Fruit fly (Drosophila melanogaster): ENCODE results near the gene PolI.

PolI gene

DNA sequence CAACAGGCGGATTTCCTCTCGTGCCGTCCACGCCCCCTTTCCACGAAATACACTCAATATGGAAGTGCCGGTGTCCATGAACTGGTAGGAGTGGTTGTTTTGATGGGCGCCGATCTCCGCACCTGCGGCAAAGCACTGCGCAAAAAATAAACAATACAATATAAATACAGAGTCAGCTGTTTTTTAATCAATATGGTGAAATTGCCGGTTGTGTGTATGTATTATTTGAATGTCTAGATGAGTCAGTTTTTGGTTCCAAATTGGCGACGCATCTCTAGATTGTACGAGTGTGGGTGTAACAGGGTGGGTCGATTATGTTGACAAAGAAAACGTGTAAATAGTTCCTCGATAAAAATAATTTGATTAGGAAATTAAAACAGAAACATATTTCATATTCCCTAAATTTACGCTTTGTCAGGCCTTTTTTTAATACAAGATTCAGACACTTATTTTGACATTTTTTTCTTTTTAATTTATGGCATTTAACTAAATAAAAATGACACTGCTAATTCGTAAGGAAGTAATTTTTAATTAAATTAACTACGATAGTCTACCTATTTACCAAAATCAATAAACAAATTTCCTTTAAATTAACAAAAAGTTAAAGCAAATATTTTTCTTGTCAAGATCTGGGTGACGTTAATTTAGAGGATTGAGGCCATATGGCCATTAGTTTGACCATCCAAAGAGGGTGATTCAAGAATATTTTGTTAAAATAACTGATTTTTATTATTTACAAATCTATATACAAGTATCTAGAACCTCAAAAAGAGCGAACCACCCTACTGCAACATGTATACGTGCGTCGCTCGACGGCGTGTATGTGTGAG lies 6.4 kb downstream of the PolI start (continued):
- TF ChIP-seq org-1 (GFP tag; optimal IDR thresholded peaks at IDR 0.05), result peak; percentile 90
- TF ChIP-seq lbe (GFP tag; optimal IDR thresholded peaks at IDR 0.05), result peak; percentile 56
- TF ChIP-seq cg (GFP tag; optimal IDR thresholded peaks at IDR 0.05), result peak; percentile 70
- no peak for TF ChIP-seq sc (optimal IDR thresholded peaks at IDR 0.05)
- TF ChIP-seq sc (GFP tag; optimal IDR thresholded peaks at IDR 0.05), result peak; percentile 87
- TF ChIP-seq CG13287 (GFP tag; IDR thresholded peaks at IDR 0.05; ENCODE audit: partially characterized antibody), result no peak; the same call in 1 of the 2 replicates
- TF ChIP-seq CG17361 (GFP tag; IDR thresholded peaks at IDR 0.05), result peak; percentile 99
- TF ChIP-seq tup (GFP tag; optimal IDR thresholded peaks at IDR 0.05), result peak; percentile 50
- TF ChIP-seq bcd (GFP tag; optimal IDR thresholded peaks at IDR 0.05), result peak; percentile 91
- peak; percentile 65 for TF ChIP-seq CG12942 (GFP tag; optimal IDR thresholded peaks at IDR 0.05)
- TF ChIP-seq Mes4 (GFP tag; optimal IDR thresholded peaks at IDR 0.05), result peak; percentile 51
- TF ChIP-seq CG34422 (GFP tag; IDR thresholded peaks at IDR 0.05), result peak; percentile 64
- peak; percentile 76 for TF ChIP-seq H15 (GFP tag; IDR thresholded peaks at IDR 0.05)
- peak; percentile 75 for TF ChIP-seq cato (GFP tag; optimal IDR thresholded peaks at IDR 0.05; ENCODE audit: borderline replicate concordance)
- TF ChIP-seq CG2712 (tag; optimal IDR thresholded peaks at IDR 0.05), result peak; percentile 90
- TF ChIP-seq twi (tag; optimal IDR thresholded peaks at IDR 0.05), result peak; percentile 82
- peak; percentile 36 for TF ChIP-seq CG1024 (GFP tag; IDR thresholded peaks at IDR 0.05)
- no peak for TF ChIP-seq corto (GFP tag; optimal IDR thresholded peaks at IDR 0.05)
- peak; percentile 96 for TF ChIP-seq CG3281 (GFP tag; optimal IDR thresholded peaks at IDR 0.05)
- TF ChIP-seq CG17612 (GFP tag; IDR thresholded peaks at IDR 0.05), result no peak
- TF ChIP-seq Camta (GFP tag; optimal IDR thresholded peaks at IDR 0.05), result peak; percentile 81
- peak; percentile 89 for TF ChIP-seq CG34376 (GFP tag; optimal IDR thresholded peaks at IDR 0.05)
- TF ChIP-seq Gug (GFP tag; IDR thresholded peaks at IDR 0.05), result peak; percentile 18; the same call in 2 of the 4 replicates
- TF ChIP-seq CG11504 (tag; optimal IDR thresholded peaks at IDR 0.05), result peak; percentile 94
- peak; percentile 42; the same call in 1 of the 2 replicates for TF ChIP-seq ranshi (GFP tag; IDR thresholded peaks at IDR 0.05)
- no peak; the same call in 1 of the 2 replicates for TF ChIP-seq CG6272 (GFP tag; IDR thresholded peaks at IDR 0.05)
- peak; percentile 70 for TF ChIP-seq CG11456 (GFP tag; IDR thresholded peaks at IDR 0.05)
- peak; percentile 84 for TF ChIP-seq fd96Cb (tag; optimal IDR thresholded peaks at IDR 0.05)
- TF ChIP-seq MBD-R2 (GFP tag; IDR thresholded peaks at IDR 0.05), result peak; percentile 18
- TF ChIP-seq NC2α (GFP tag; optimal IDR thresholded peaks at IDR 0.05), result peak; percentile 45
- TF ChIP-seq fd102C (GFP tag; optimal IDR thresholded peaks at IDR 0.05), result no peak
- TF ChIP-seq disco-r (GFP tag; optimal IDR thresholded peaks at IDR 0.05), result peak; percentile 81
- peak; percentile 92 for TF ChIP-seq CG17829 (tag; optimal IDR thresholded peaks at IDR 0.05)
- TF ChIP-seq CG6765 (GFP tag; optimal IDR thresholded peaks at IDR 0.05), result peak; percentile 92
- TF ChIP-seq CG11093 (GFP tag; IDR thresholded peaks at IDR 0.05), result peak; percentile 68; the same call in 2 of the 3 replicates
- peak in 1 of 2 experiments; percentile 96 for TF ChIP-seq Eip74EF (GFP tag; optimal IDR thresholded peaks at IDR 0.05)
- TF ChIP-seq otp (GFP tag; IDR thresholded peaks at IDR 0.05), result peak; percentile 60; the same call in 1 of the 3 replicates
- no peak for TF ChIP-seq dan (GFP tag; IDR thresholded peaks at IDR 0.05)
- peak; percentile 72 for TF ChIP-seq salm (tag; optimal IDR thresholded peaks at IDR 0.05)
- TF ChIP-seq Antp (GFP tag; optimal IDR thresholded peaks at IDR 0.05), result peak; percentile 14
- TF ChIP-seq zf30C (GFP tag; optimal IDR thresholded peaks at IDR 0.05), result no peak
- TF ChIP-seq Lim3 (GFP tag; IDR thresholded peaks at IDR 0.05), result no peak
- TF ChIP-seq Jarid2 (GFP tag; optimal IDR thresholded peaks at IDR 0.05), result peak; percentile 73
- TF ChIP-seq CG13296 (GFP tag; optimal IDR thresholded peaks at IDR 0.05), result peak; percentile 90
- peak; percentile 68 for TF ChIP-seq ewg (GFP tag; optimal IDR thresholded peaks at IDR 0.05)
- peak; percentile 66 for TF ChIP-seq pros (GFP tag; optimal IDR thresholded peaks at IDR 0.05)
- TF ChIP-seq zen2 (GFP tag; IDR thresholded peaks at IDR 0.05; ENCODE audit: partially characterized antibody), result no peak
- TF ChIP-seq CG4404 (GFP tag; IDR thresholded peaks at IDR 0.05), result peak; percentile 56
- TF ChIP-seq dm (GFP tag; optimal IDR thresholded peaks at IDR 0.05), result peak; percentile 56
